Worm (Caenorhabditis elegans) whole organism, late embryonic: ENCODE results near the gene malt-1.

ENCODE experiments used
- C08G9.2 ChIP-seq: sonication (generic microtip); optimal IDR thresholded peaks from 2 replicates; lab custom pipeline; 2016; ENCODE audit warnings: mild to moderate bottlenecking, missing genetic modification characterization, moderate library complexity, missing compliant biosample characterization
- K02D7.2 ChIP-seq: sonication (generic microtip); optimal IDR thresholded peaks from 2 replicates; lab custom pipeline; 2017; ENCODE audit warnings: mild to moderate bottlenecking, missing genetic modification characterization, missing compliant biosample characterization
- T23F11.4 ChIP-seq: fragments of 200-800 bp; sonication (Bioruptor generic); optimal IDR thresholded peaks from 2 replicates; lab custom pipeline; 2018; ENCODE audit warnings: mild to moderate bottlenecking, missing genetic modification characterization, missing compliant biosample characterization
- ahr-1 ChIP-seq: sonication (generic microtip); optimal IDR thresholded peaks from 2 replicates; lab custom pipeline; 2016; ENCODE audit warnings: missing genetic modification characterization, missing compliant biosample characterization
- ama-1 ChIP-seq: fragments of 150-350 bp; optimal IDR thresholded peaks from 2 replicates; lab custom pipeline; 2014
- ceh-18 ChIP-seq: sonication (generic microtip); optimal IDR thresholded peaks from 2 replicates; lab custom pipeline; 2016; ENCODE audit warnings: missing genetic modification characterization, missing compliant biosample characterization
- ceh-19 ChIP-seq: fragments of 200-800 bp; sonication (Bioruptor generic); optimal IDR thresholded peaks from 2 replicates; lab custom pipeline; 2018; ENCODE audit warnings: mild to moderate bottlenecking, missing genetic modification characterization, missing compliant biosample characterization
- ceh-24 ChIP-seq: sonication (generic microtip); optimal IDR thresholded peaks from 2 replicates; lab custom pipeline; 2016; ENCODE audit warnings: mild to moderate bottlenecking, missing genetic modification characterization, missing compliant biosample characterization
- ceh-30 ChIP-seq: fragments of 150-350 bp; optimal IDR thresholded peaks from 2 replicates; lab custom pipeline; 2014; ENCODE audit warnings: missing biosample characterization, missing genetic modification characterization
- ceh-31 ChIP-seq: sonication (generic microtip); optimal IDR thresholded peaks from 2 replicates; lab custom pipeline; 2016; ENCODE audit warnings: missing genetic modification characterization, missing compliant biosample characterization
- ceh-45 ChIP-seq: fragments of 200-800 bp; sonication (Bioruptor generic); IDR thresholded peaks from 2 replicates; pipeline ENCODE4 v1.3.6; 2022; ENCODE audit warnings: missing genetic modification reagents, missing genetic modification characterization, missing compliant biosample characterization
- ceh-6 ChIP-seq: fragments of 200-800 bp; sonication (Bioruptor generic); optimal IDR thresholded peaks from 2 replicates; lab custom pipeline; 2018; ENCODE audit warnings: mild to moderate bottlenecking, missing genetic modification characterization, missing compliant biosample characterization
- ceh-9 ChIP-seq: sonication (generic microtip); optimal IDR thresholded peaks from 2 replicates; lab custom pipeline; 2016; ENCODE audit warnings: mild to moderate bottlenecking, missing genetic modification characterization, inconsistent platforms, missing compliant biosample characterization
- che-1 ChIP-seq: sonication (generic microtip); optimal IDR thresholded peaks from 2 replicates; lab custom pipeline; 2016; ENCODE audit warnings: mild to moderate bottlenecking, missing genetic modification characterization, missing compliant biosample characterization
- dmd-4 ChIP-seq: sonication (generic microtip); optimal IDR thresholded peaks from 2 replicates; lab custom pipeline; 2016; ENCODE audit warnings: borderline replicate concordance, missing genetic modification characterization, missing compliant biosample characterization
- dve-1 ChIP-seq: sonication (generic microtip); optimal IDR thresholded peaks from 2 replicates; lab custom pipeline; 2017; ENCODE audit warnings: antibody characterized with exemption, mild to moderate bottlenecking, missing genetic modification characterization, missing compliant biosample characterization
- elt-2 ChIP-seq: sonication (generic microtip); optimal IDR thresholded peaks from 2 replicates; lab custom pipeline; 2016; ENCODE audit warnings: missing genetic modification reagents, missing genetic modification characterization, missing compliant biosample characterization
- ets-4 ChIP-seq: sonication (generic microtip); optimal IDR thresholded peaks from 2 replicates; lab custom pipeline; 2016; ENCODE audit warnings: missing genetic modification characterization, missing compliant biosample characterization
- eyg-1 ChIP-seq: sonication (generic microtip); optimal IDR thresholded peaks from 2 replicates; lab custom pipeline; 2016; ENCODE audit warnings: missing genotype, missing genetic modification characterization, missing compliant biosample characterization
- fax-1 ChIP-seq: sonication (generic microtip); optimal IDR thresholded peaks from 2 replicates; lab custom pipeline; 2016; ENCODE audit warnings: missing genotype, missing genetic modification characterization, missing compliant biosample characterization
- fkh-6 ChIP-seq: sonication (generic microtip); optimal IDR thresholded peaks from 2 replicates; lab custom pipeline; 2016; ENCODE audit warnings: missing genetic modification characterization, missing compliant biosample characterization
- hlh-13 ChIP-seq: fragments of 200-800 bp; sonication (Bioruptor generic); optimal IDR thresholded peaks from 2 replicates; lab custom pipeline; 2018; ENCODE audit warnings: mild to moderate bottlenecking, missing genetic modification characterization, missing compliant biosample characterization
- hlh-30 ChIP-seq: sonication (generic microtip); optimal IDR thresholded peaks from 2 replicates; lab custom pipeline; 2017; ENCODE audit warnings: antibody characterized with exemption, missing genetic modification characterization, missing compliant biosample characterization; ENCODE audit not compliant: insufficient read depth
- hlh-6 ChIP-seq: sonication (generic microtip); optimal IDR thresholded peaks from 2 replicates; lab custom pipeline; 2016; ENCODE audit warnings: missing genotype, missing genetic modification characterization, missing compliant biosample characterization
- hlh-8 ChIP-seq: sonication (generic microtip); optimal IDR thresholded peaks from 2 replicates; lab custom pipeline; 2016; ENCODE audit warnings: missing genotype, missing genetic modification characterization, missing compliant biosample characterization
- madf-2 ChIP-seq: sonication (generic microtip); optimal IDR thresholded peaks from 2 replicates; lab custom pipeline; 2017; ENCODE audit warnings: missing genetic modification characterization, missing compliant biosample characterization
- nfya-1 ChIP-seq: sonication (generic microtip); optimal IDR thresholded peaks from 2 replicates; lab custom pipeline; 2017; ENCODE audit warnings: missing genetic modification characterization, mild to moderate bottlenecking, missing compliant biosample characterization, antibody characterized with exemption, moderate library complexity
- nhr-11 ChIP-seq: fragments of 150-350 bp; optimal IDR thresholded peaks from 2 replicates; lab custom pipeline; 2014; ENCODE audit warnings: missing biosample characterization, missing genetic modification characterization
- nhr-232 ChIP-seq: sonication (generic microtip); optimal IDR thresholded peaks from 2 replicates; lab custom pipeline; 2016; ENCODE audit warnings: missing genetic modification characterization, missing compliant biosample characterization
- npax-4 ChIP-seq: sonication (generic microtip); optimal IDR thresholded peaks from 2 replicates; lab custom pipeline; 2016; ENCODE audit warnings: missing genetic modification characterization, missing compliant biosample characterization
- pax-1 ChIP-seq: fragments of 150-350 bp; optimal IDR thresholded peaks from 2 replicates; lab custom pipeline; 2014; ENCODE audit warnings: missing biosample characterization, missing genetic modification characterization
- pha-2 ChIP-seq: sonication (generic microtip); optimal IDR thresholded peaks from 2 replicates; lab custom pipeline; 2017; ENCODE audit warnings: mild to moderate bottlenecking, missing genetic modification characterization, missing compliant biosample characterization
- pqm-1 ChIP-seq: sonication (generic microtip); optimal IDR thresholded peaks from 2 replicates; lab custom pipeline; 2016; ENCODE audit warnings: missing genetic modification characterization, missing compliant biosample characterization
- ref-2 ChIP-seq: sonication (generic microtip); optimal IDR thresholded peaks from 2 replicates; lab custom pipeline; 2016; ENCODE audit warnings: missing genetic modification characterization, missing compliant biosample characterization
- rnt-1 ChIP-seq: sonication (generic microtip); optimal IDR thresholded peaks from 2 replicates; lab custom pipeline; 2016; ENCODE audit warnings: missing genetic modification characterization, missing compliant biosample characterization
- sox-2 ChIP-seq: fragments of 200-800 bp; sonication (Bioruptor generic); IDR thresholded peaks from 2 replicates; pipeline ENCODE4 v1.3.6; 2022; ENCODE audit warnings: missing genetic modification reagents, missing genetic modification characterization, missing compliant biosample characterization
- sox-4 ChIP-seq: sonication (generic microtip); optimal IDR thresholded peaks from 2 replicates; lab custom pipeline; 2017; ENCODE audit warnings: mild to moderate bottlenecking, missing genetic modification characterization, inconsistent platforms, missing compliant biosample characterization
- syd-9 ChIP-seq: sonication (generic microtip); optimal IDR thresholded peaks from 2 replicates; lab custom pipeline; 2016; ENCODE audit warnings: mild to moderate bottlenecking, missing genetic modification characterization, moderate library complexity, missing compliant biosample characterization
- tbx-2 ChIP-seq: sonication (generic microtip); optimal IDR thresholded peaks from 2 replicates; lab custom pipeline; 2016; ENCODE audit warnings: missing genetic modification characterization, missing compliant biosample characterization
- unc-3 ChIP-seq, 2 experiments: fragments of 200-800 bp in 1 of 2; sonication (Bioruptor generic) in 1 of 2; sonication (generic microtip) in 1 of 2; conservative IDR thresholded peaks in 1 of 2; optimal IDR thresholded peaks in 1 of 2; 2 replicates each; pipeline versions ENCODE4 v1.3.6 to Lab custom; 2016 to 2022; ENCODE audit warnings: missing compliant biosample characterization in 2 of 2, missing genetic modification characterization in 2 of 2, missing genetic modification reagents in 1 of 2
- unc-55 ChIP-seq: sonication (generic microtip); optimal IDR thresholded peaks from 2 replicates; lab custom pipeline; 2017; ENCODE audit warnings: missing biosample characterization, missing genetic modification reagents, missing genetic modification characterization
- unc-86 ChIP-seq: sonication (generic microtip); optimal IDR thresholded peaks from 2 replicates; lab custom pipeline; 2016; ENCODE audit warnings: missing genetic modification characterization, missing compliant biosample characterization
- zip-5 ChIP-seq: sonication (generic microtip); optimal IDR thresholded peaks from 2 replicates; lab custom pipeline; 2016; ENCODE audit warnings: missing genetic modification characterization, missing compliant biosample characterization
- ztf-16 ChIP-seq: sonication (generic microtip); optimal IDR thresholded peaks from 2 replicates; lab custom pipeline; 2017; ENCODE audit warnings: missing genetic modification characterization, missing compliant biosample characterization

Gene malt-1

ce11 chrII:6919363-6919851 lies 31.7 kb downstream of the malt-1 start, which contains the start of gene B0252.1:
TSS of gene B0252.1 (plus strand) at chrII:6919680.
- TF ChIP-seq ceh-31 (tag; lab: Kevin White, UChicago) (no peak), C08G9.2 (tag; lab: Kevin White, UChicago) (no peak), ref-2 (tag; lab: Kevin White, UChicago) (no peak), npax-4 (no peak), pqm-1 (tag; lab: Kevin White, UChicago) (no peak), ceh-24 (no peak), sox-4 (tag; lab: Kevin White, UChicago) (no peak), ceh-6 (GFP tag; lab: Kevin White, UChicago) (no peak), elt-2 (no peak), tbx-2 (tag; lab: Kevin White, UChicago) (no peak), nhr-11 (no peak), nhr-232 (tag; lab: Kevin White, UChicago) (no peak), hlh-13 (no peak), dve-1 (tag; lab: Kevin White, UChicago) (no peak), T23F11.4 (GFP tag; lab: Kevin White, UChicago) (no peak), sox-2 (GFP tag; lab: Robert Waterston, UW) (no peak), ceh-18 (tag; lab: Kevin White, UChicago) (no peak), rnt-1 (tag; lab: Kevin White, UChicago) (no peak), che-1 (tag; lab: Kevin White, UChicago) (no peak)

ce11 chrII:6918862-6919261 lies 32.2 kb downstream of the malt-1 start, which contains the start of gene B0252.5:
TSS of gene B0252.5 (minus strand) at chrII:6918878.
- TF ChIP-seq syd-9 (tag; lab: Kevin White, UChicago) = no peak
- TF ChIP-seq madf-2 = no peak
- no peak for TF ChIP-seq eyg-1 (tag; lab: Kevin White, UChicago)

- no peak for TF ChIP-seq sox-4 (tag; lab: Kevin White, UChicago)
- no peak for TF ChIP-seq unc-3 (GFP tag; conservative IDR thresholded peaks at IDR 0.05; lab: Robert Waterston, UW)
- TF ChIP-seq unc-3 (tag; optimal IDR thresholded peaks at IDR 0.05; lab: Kevin White, UChicago) = no peak
- TF ChIP-seq tbx-2 (tag; lab: Kevin White, UChicago) = no peak
- no peak for TF ChIP-seq ets-4 (tag; lab: Kevin White, UChicago)
- no peak for TF ChIP-seq pha-2 (tag; lab: Kevin White, UChicago)
- TF ChIP-seq ahr-1 = no peak
- no peak for TF ChIP-seq unc-55 (GFP tag; lab: Kevin White, UChicago)
- no peak for TF ChIP-seq hlh-30 (tag; lab: Kevin White, UChicago)
- TF ChIP-seq ceh-30 = no peak
- no peak for TF ChIP-seq hlh-6 (tag; lab: Kevin White, UChicago)
- no peak for TF ChIP-seq ceh-45 (GFP tag; lab: Robert Waterston, UW)
- no peak for TF ChIP-seq fkh-6 (tag; lab: Kevin White, UChicago)
These were observed 33.4 kb downstream of the malt-1 start, which contains the start of gene B0252.11 for ce11 chrII:6917710-6918109. TSS of gene B0252.11 (minus strand) at chrII:6917810.

- TF ChIP-seq pax-1 (no peak), pqm-1 (tag; lab: Kevin White, UChicago) (no peak), unc-55 (GFP tag; lab: Kevin White, UChicago) (no peak), pha-2 (tag; lab: Kevin White, UChicago) (no peak), K02D7.2 (tag; lab: Kevin White, UChicago) (no peak), ahr-1 (no peak), ceh-19 (GFP tag; lab: Kevin White, UChicago) (no peak), ama-1 (lab: Kevin White, UChicago) (no peak), rnt-1 (tag; lab: Kevin White, UChicago) (no peak), unc-86 (no peak), nhr-232 (tag; lab: Kevin White, UChicago) (no peak), dmd-4 (tag; lab: Kevin White, UChicago) (no peak), zip-5 (tag; lab: Kevin White, UChicago) (no peak), che-1 (tag; lab: Kevin White, UChicago) (no peak), ceh-9 (no peak), hlh-8 (no peak), ztf-16 (no peak), ceh-18 (tag; lab: Kevin White, UChicago) (no peak), nfya-1 (tag; lab: Kevin White, UChicago) (no peak), fax-1 (tag; lab: Kevin White, UChicago) (no peak)
These were observed 35.2 kb downstream of the malt-1 start, which contains the start of gene B0252.8 for ce11 chrII:6915875-6916274. TSS of gene B0252.8 (plus strand) at chrII:6916166.
